Fruit fly (Drosophila melanogaster) whole organism, embryonic: Measurements from ENCODE around the gene dUTPase.

Source experiments
- B-H1 ChIP-seq: fragments of 200-800 bp; sonication (Bioruptor generic); IDR thresholded peaks from 3 replicates; pipeline ENCODE4 v1.3.6; 2022; ENCODE audit warnings: missing biosample characterization, missing genetic modification characterization
- Blimp-1 ChIP-seq: fragments of 200-800 bp; sonication (Bioruptor generic); optimal IDR thresholded peaks from 3 replicates; lab custom pipeline; 2018; ENCODE audit warnings: missing biosample characterization, missing genetic modification characterization, mild to moderate bottlenecking, moderate library complexity, missing genetic modification reagents
- CG10543 ChIP-seq: fragments of 200-800 bp; sonication (Bioruptor generic); optimal IDR thresholded peaks from 3 replicates; lab custom pipeline; 2017; ENCODE audit warnings: missing biosample characterization, mild to moderate bottlenecking, missing genetic modification characterization, moderate library complexity
- CG12942 ChIP-seq: fragments of 200-800 bp; sonication (Bioruptor generic); optimal IDR thresholded peaks from 3 replicates; lab custom pipeline; 2016; ENCODE audit warnings: missing biosample characterization, missing genetic modification characterization
- CG1602 ChIP-seq: fragments of 200-800 bp; sonication (Bioruptor generic); optimal IDR thresholded peaks from 3 replicates; lab custom pipeline; 2016; ENCODE audit warnings: missing biosample characterization, missing genetic modification characterization
- CG18764 ChIP-seq: fragments of 200-800 bp; sonication (Bioruptor generic); optimal IDR thresholded peaks from 3 replicates; lab custom pipeline; 2016; ENCODE audit warnings: missing biosample characterization, missing genetic modification characterization
- CG2202 ChIP-seq: fragments of 200-800 bp; sonication (Bioruptor generic); optimal IDR thresholded peaks from 2 replicates; lab custom pipeline; 2018; ENCODE audit warnings: missing biosample characterization, mild to moderate bottlenecking, missing genetic modification characterization
- CG2678 ChIP-seq: fragments of 200-800 bp; sonication (Bioruptor generic); optimal IDR thresholded peaks from 3 replicates; lab custom pipeline; 2019; ENCODE audit warnings: missing biosample characterization, mild to moderate bottlenecking, missing genetic modification characterization, moderate library complexity
- CG34376 ChIP-seq: fragments of 200-800 bp; sonication (Bioruptor generic); optimal IDR thresholded peaks from 2 replicates; lab custom pipeline; 2018; ENCODE audit warnings: missing biosample characterization, mild to moderate bottlenecking, missing genetic modification characterization
- CG4707 ChIP-seq: fragments of 200-800 bp; sonication (Bioruptor generic); optimal IDR thresholded peaks from 2 replicates; lab custom pipeline; 2018; ENCODE audit warnings: missing biosample characterization, mild to moderate bottlenecking, missing genetic modification characterization, moderate library complexity
- CG4730 ChIP-seq: fragments of 200-800 bp; sonication (Bioruptor generic); IDR thresholded peaks from 2 replicates; pipeline ENCODE4 v1.3.6; 2022; ENCODE audit warnings: missing biosample characterization, missing genetic modification characterization
- CG5180 ChIP-seq: fragments of 200-800 bp; sonication (Bioruptor generic); optimal IDR thresholded peaks from 3 replicates; lab custom pipeline; 2017; ENCODE audit warnings: missing biosample characterization, missing genetic modification characterization, mild to moderate bottlenecking, moderate library complexity, missing genetic modification reagents
- CrebB ChIP-seq: fragments of 200-800 bp; sonication (Bioruptor generic); optimal IDR thresholded peaks from 3 replicates; lab custom pipeline; 2018; ENCODE audit warnings: missing biosample characterization, mild to moderate bottlenecking, missing genetic modification characterization
- Deaf1 ChIP-seq: fragments of 200-800 bp; optimal IDR thresholded peaks from 3 replicates; lab custom pipeline; 2019; ENCODE audit warnings: missing biosample characterization, mild to moderate bottlenecking, missing genetic modification characterization, moderate library complexity
- GATAe ChIP-seq: fragments of 200-800 bp; sonication (Bioruptor generic); conservative IDR thresholded peaks from 2 replicates; pipeline ENCODE4 v1.3.6; 2022; ENCODE audit warnings: missing biosample characterization, missing genetic modification characterization
- Hr3 ChIP-seq: fragments of 200-800 bp; sonication (Bioruptor generic); optimal IDR thresholded peaks from 3 replicates; lab custom pipeline; 2016; ENCODE audit warnings: missing biosample characterization, missing genetic modification characterization
- Oli ChIP-seq: fragments of 200-800 bp; sonication (Bioruptor generic); optimal IDR thresholded peaks from 2 replicates; lab custom pipeline; 2018; ENCODE audit warnings: missing biosample characterization, mild to moderate bottlenecking, missing genetic modification characterization, moderate library complexity
- Optix ChIP-seq: fragments of 200-800 bp; sonication (Bioruptor generic); IDR thresholded peaks from 3 replicates; pipeline ENCODE4 v1.3.6; 2022; ENCODE audit warnings: missing biosample characterization, missing genetic modification characterization
- Sry-δ ChIP-seq: fragments of 200-800 bp; sonication (Bioruptor generic); optimal IDR thresholded peaks from 2 replicates; lab custom pipeline; 2016; ENCODE audit warnings: missing biosample characterization, missing genetic modification characterization
- Trl ChIP-seq, 3 experiments: fragments of >200 bp in 2 of 3; fragments of 200-800 bp in 1 of 3; sonication (Bioruptor generic) in 1 of 3; optimal IDR thresholded peaks; 2 replicates in 1 of 3; 3 replicates in 2 of 3; lab custom pipeline; 2016 to 2017; ENCODE audit warnings: missing biosample characterization in 1 of 3, missing genetic modification characterization in 1 of 3
- chif ChIP-seq, 2 experiments: fragments of 200-800 bp; sonication (Bioruptor generic); optimal IDR thresholded peaks; 3 replicates each; lab custom pipeline; 2016; ENCODE audit warnings: missing biosample characterization in 2 of 2, missing genetic modification characterization in 2 of 2
- chinmo ChIP-seq: fragments of 200-800 bp; sonication (Bioruptor generic); IDR thresholded peaks from 4 replicates; pipeline ENCODE4 v1.3.6; 2022; ENCODE audit warnings: missing biosample characterization, missing genetic modification characterization; ENCODE audit not compliant: partially characterized antibody
- chm ChIP-seq: fragments of 200-800 bp; sonication (Bioruptor generic); IDR thresholded peaks from 2 replicates; pipeline ENCODE4 v1.3.6; 2022; ENCODE audit warnings: missing biosample characterization, missing genetic modification characterization
- cwo ChIP-seq: fragments of 200-800 bp; sonication (Bioruptor generic); optimal IDR thresholded peaks from 3 replicates; lab custom pipeline; 2017; ENCODE audit warnings: missing biosample characterization, missing genetic modification characterization, mild to moderate bottlenecking, moderate library complexity, missing genetic modification reagents
- exex ChIP-seq: fragments of 200-800 bp; sonication (Bioruptor generic); optimal IDR thresholded peaks from 4 replicates; lab custom pipeline; 2018; ENCODE audit warnings: missing biosample characterization, mild to moderate bottlenecking, missing genetic modification characterization, moderate library complexity
- grau ChIP-seq: fragments of 200-800 bp; optimal IDR thresholded peaks from 3 replicates; lab custom pipeline; 2019; ENCODE audit warnings: missing biosample characterization, mild to moderate bottlenecking, missing genetic modification characterization, moderate library complexity
- grn ChIP-seq: fragments of 200-800 bp; sonication (Bioruptor generic); optimal IDR thresholded peaks from 3 replicates; lab custom pipeline; 2017; ENCODE audit warnings: missing biosample characterization, missing genetic modification characterization
- ham ChIP-seq: fragments of 200-800 bp; sonication (Bioruptor generic); IDR thresholded peaks from 2 replicates; pipeline ENCODE4 v1.3.6; 2022; ENCODE audit warnings: missing biosample characterization, missing genetic modification characterization
- kni ChIP-seq: fragments of 200-800 bp; sonication (Bioruptor generic); optimal IDR thresholded peaks from 3 replicates; lab custom pipeline; 2017; ENCODE audit warnings: mild to moderate bottlenecking, missing biosample characterization, missing genetic modification reagents, missing genetic modification characterization
- lab ChIP-seq: fragments of 200-800 bp; sonication (Bioruptor generic); optimal IDR thresholded peaks from 3 replicates; lab custom pipeline; 2017; ENCODE audit warnings: missing biosample characterization, missing genetic modification characterization, mild to moderate bottlenecking, moderate library complexity, missing genetic modification reagents
- mam ChIP-seq: fragments of 200-800 bp; sonication (Bioruptor generic); optimal IDR thresholded peaks from 3 replicates; lab custom pipeline; 2016; ENCODE audit warnings: missing biosample characterization, missing genetic modification characterization
- prd ChIP-seq, 3 experiments: fragments of >200 bp in 2 of 3; fragments of 200-800 bp in 1 of 3; sonication (Bioruptor generic) in 1 of 3; optimal IDR thresholded peaks in 2 of 3; IDR thresholded peaks in 1 of 3; 2 replicates in 2 of 3; 3 replicates in 1 of 3; pipeline versions ENCODE4 v1.3.6 to Lab custom; 2017 to 2022; ENCODE audit warnings: missing biosample characterization in 1 of 3, missing genetic modification characterization in 1 of 3
- run ChIP-seq: fragments of 200-800 bp; sonication (Bioruptor generic); optimal IDR thresholded peaks from 3 replicates; lab custom pipeline; 2018; ENCODE audit warnings: missing biosample characterization, mild to moderate bottlenecking, missing genetic modification characterization
- sd ChIP-seq: fragments of 200-800 bp; sonication (Bioruptor generic); optimal IDR thresholded peaks from 3 replicates; lab custom pipeline; 2018; ENCODE audit warnings: missing biosample characterization, mild to moderate bottlenecking, missing genetic modification characterization, moderate library complexity
- slbo ChIP-seq: fragments of 200-800 bp; sonication (Bioruptor generic); IDR thresholded peaks from 2 replicates; pipeline ENCODE4 v1.3.6; 2022; ENCODE audit warnings: missing biosample characterization, missing genetic modification characterization
- ssp ChIP-seq: fragments of 200-800 bp; sonication (Bioruptor generic); IDR thresholded peaks from 2 replicates; pipeline ENCODE4 v1.3.6; 2022; ENCODE audit warnings: missing biosample characterization, missing genetic modification characterization
- sug ChIP-seq: fragments of 200-800 bp; optimal IDR thresholded peaks from 2 replicates; lab custom pipeline; 2019; ENCODE audit warnings: missing biosample characterization, mild to moderate bottlenecking, missing genetic modification characterization, moderate library complexity
- toy ChIP-seq: fragments of 200-800 bp; sonication (Bioruptor generic); IDR thresholded peaks from 2 replicates; pipeline ENCODE4 v1.3.6; 2022; ENCODE audit warnings: missing biosample characterization, missing genetic modification characterization
- twi ChIP-seq: fragments of 200-800 bp; optimal IDR thresholded peaks from 2 replicates; lab custom pipeline; 2019; ENCODE audit warnings: missing biosample characterization, mild to moderate bottlenecking, missing genetic modification characterization, moderate library complexity
- vfl ChIP-seq: fragments of 200-800 bp; sonication (Bioruptor generic); optimal IDR thresholded peaks from 2 replicates; lab custom pipeline; 2016; ENCODE audit warnings: missing biosample characterization, missing genetic modification characterization

The dUTPase gene

DNA sequence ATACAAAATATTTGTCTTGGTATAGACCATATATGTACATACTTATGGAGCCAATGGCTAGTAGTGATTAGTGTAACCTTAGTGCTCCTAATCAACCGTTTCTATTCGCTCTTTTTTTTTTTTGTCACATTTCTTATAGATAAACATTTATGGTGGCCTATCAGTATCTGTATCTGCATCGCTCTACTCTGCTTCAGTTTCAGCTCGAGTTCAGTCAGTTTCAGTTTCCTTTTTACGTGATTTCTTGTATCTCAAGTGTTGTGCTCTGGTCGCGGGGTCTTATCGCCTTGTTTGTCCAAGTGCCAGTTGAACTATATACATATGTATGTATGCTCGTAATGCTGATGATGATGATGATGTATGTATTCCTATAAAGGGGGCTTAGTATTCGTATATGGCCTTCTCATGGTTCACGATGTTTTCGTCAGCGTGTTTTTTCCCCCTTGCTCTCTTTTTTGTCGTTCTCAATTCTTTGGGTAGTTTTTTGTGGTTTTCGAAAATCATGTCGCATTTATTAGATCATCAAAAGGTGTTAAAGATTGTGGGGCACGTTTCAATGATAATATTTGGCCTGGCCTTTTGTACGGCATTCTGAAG, 28.5 kb downstream of the dUTPase start (continued):
- peak; percentile 23 for TF ChIP-seq Blimp-1
- no peak for TF ChIP-seq B-H1
- TF ChIP-seq CG4730 (GFP tag; lab: Robert Waterston, UW) = no peak
- peak; percentile 21 for TF ChIP-seq CrebB
- peak; percentile 37 for TF ChIP-seq twi (tag; lab: Kevin White, UChicago)
- TF ChIP-seq chm (GFP tag; lab: Robert Waterston, UW) = peak; percentile 30; the same call in 1 of the 2 replicates
- TF ChIP-seq prd (optimal IDR thresholded peaks at IDR 0.05; lab: Kevin White, UChicago) = no peak
- no peak for TF ChIP-seq prd (GFP tag; IDR thresholded peaks at IDR 0.05; lab: Robert Waterston, UW)
- peak; percentile 13 for TF ChIP-seq sd (tag; lab: Kevin White, UChicago)
- TF ChIP-seq kni (GFP tag; lab: Kevin White, UChicago) = peak; percentile 31
- TF ChIP-seq Oli = no peak
- TF ChIP-seq CG12942 = no peak
- TF ChIP-seq lab (GFP tag; lab: Kevin White, UChicago) = peak; percentile 42
- TF ChIP-seq chinmo (GFP tag; lab: Robert Waterston, UW) = 0 out of 4 replicates have a peak, but pooled peaks have one; percentile 63
- peak; percentile 46 for TF ChIP-seq exex (tag; lab: Kevin White, UChicago)
- peak; percentile 55 for TF ChIP-seq CG34376 (GFP tag; lab: Kevin White, UChicago)
- TF ChIP-seq grn (GFP tag; lab: Kevin White, UChicago) = peak; percentile 99
- TF ChIP-seq Deaf1 (tag; lab: Kevin White, UChicago) = peak; percentile 21
- no peak for TF ChIP-seq mam (GFP tag; lab: Kevin White, UChicago)
- peak; percentile 46 for TF ChIP-seq CG10543 (GFP tag; lab: Kevin White, UChicago)
- TF ChIP-seq ssp (GFP tag; lab: Robert Waterston, UW) = no peak
- TF ChIP-seq Sry-δ (GFP tag; lab: Kevin White, UChicago) = no peak
- TF ChIP-seq vfl (GFP tag; lab: Kevin White, UChicago) = no peak
- peak; percentile 12 for TF ChIP-seq CG2678
- peak; percentile 80 for TF ChIP-seq cwo (GFP tag; lab: Kevin White, UChicago)
- TF ChIP-seq sug (tag; lab: Kevin White, UChicago) = peak; percentile 77
- peak; percentile 16 for TF ChIP-seq run (tag; lab: Kevin White, UChicago)
- TF ChIP-seq grau (tag; lab: Kevin White, UChicago) = no peak
- no peak for TF ChIP-seq CG5180
- TF ChIP-seq Trl (optimal IDR thresholded peaks at IDR 0.05; lab: Kevin White, UChicago) = peak in 1 of 2 experiments; percentile 6
- TF ChIP-seq Trl (GFP tag; optimal IDR thresholded peaks at IDR 0.05; lab: Kevin White, UChicago) = no peak
- peak; percentile 50; the same call in 1 of the 2 replicates for TF ChIP-seq GATAe (GFP tag; lab: Robert Waterston, UW)
- TF ChIP-seq CG2202 = no peak

DNA sequence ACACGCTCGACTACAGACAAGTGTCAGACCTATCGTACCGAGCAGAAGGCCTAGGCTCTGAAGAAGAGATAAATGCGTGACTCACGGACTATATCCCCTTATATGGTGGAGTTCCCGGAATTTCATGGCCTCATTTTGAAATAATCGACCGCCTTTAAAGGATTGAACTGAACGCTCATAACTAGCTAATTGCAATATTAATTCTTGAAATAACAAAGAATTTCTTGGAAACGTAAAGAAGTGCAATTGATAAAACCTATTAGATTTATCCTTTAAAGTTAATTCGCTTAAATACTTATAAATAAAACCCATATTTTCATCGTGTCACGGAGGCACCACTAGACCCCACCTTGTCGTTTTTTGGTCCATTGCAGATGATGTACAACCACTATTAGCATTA, 30.0 kb downstream of the dUTPase start:
- no peak for TF ChIP-seq ham
- no peak for TF ChIP-seq chif (GFP tag; optimal IDR thresholded peaks at IDR 0.05; lab: Kevin White, UChicago)
- TF ChIP-seq toy (GFP tag; lab: Robert Waterston, UW) = no peak
- no peak for TF ChIP-seq Hr3 (GFP tag; lab: Kevin White, UChicago)
- no peak for TF ChIP-seq CG1602 (GFP tag; lab: Kevin White, UChicago)
- no peak for TF ChIP-seq Optix (GFP tag; lab: Robert Waterston, UW)
- no peak for TF ChIP-seq slbo (GFP tag; lab: Robert Waterston, UW)
- TF ChIP-seq CG18764 (GFP tag; lab: Kevin White, UChicago) = no peak
- no peak for TF ChIP-seq CG4707 (GFP tag; lab: Kevin White, UChicago)
